Fruit fly (Drosophila melanogaster) whole organism, embryonic: ENCODE data around the gene stv.

Source experiments
- Aef1 ChIP-seq: fragments of 200-800 bp; sonication (Bioruptor generic); IDR thresholded peaks from 3 replicates; pipeline ENCODE4 v1.3.6; 2022; ENCODE audit warnings: missing biosample characterization, missing genetic modification characterization
- C15 ChIP-seq: fragments of 200-800 bp; sonication (Bioruptor generic); IDR thresholded peaks from 3 replicates; pipeline ENCODE4 v1.3.6; 2022; ENCODE audit warnings: missing biosample characterization, missing genetic modification characterization
- CG10979 ChIP-seq: fragments of 200-800 bp; sonication (Bioruptor generic); optimal IDR thresholded peaks from 2 replicates; lab custom pipeline; 2018; ENCODE audit warnings: missing biosample characterization, mild to moderate bottlenecking, missing genetic modification characterization, moderate library complexity
- CG12299 ChIP-seq: fragments of 200-800 bp; sonication (Bioruptor generic); optimal IDR thresholded peaks from 2 replicates; lab custom pipeline; 2018; ENCODE audit warnings: missing biosample characterization, mild to moderate bottlenecking, missing genetic modification characterization
- CG14014 ChIP-seq: fragments of 200-800 bp; sonication (Bioruptor generic); IDR thresholded peaks from 2 replicates; pipeline ENCODE4 v1.3.6; 2022; ENCODE audit warnings: missing biosample characterization, missing genetic modification characterization
- CG16779 ChIP-seq: fragments of 200-800 bp; sonication (Bioruptor generic); IDR thresholded peaks from 2 replicates; pipeline ENCODE4 v1.3.6; 2022; ENCODE audit warnings: missing biosample characterization, missing genetic modification characterization
- CG17385 ChIP-seq: fragments of 200-800 bp; sonication (Bioruptor generic); optimal IDR thresholded peaks from 3 replicates; lab custom pipeline; 2018; ENCODE audit warnings: missing biosample characterization, mild to moderate bottlenecking, missing genetic modification characterization
- CG2129 ChIP-seq: fragments of 200-800 bp; sonication (Bioruptor generic); IDR thresholded peaks from 2 replicates; pipeline ENCODE4 v1.3.6; 2022; ENCODE audit warnings: missing biosample characterization, missing genetic modification characterization; ENCODE audit not compliant: partially characterized antibody
- CG4730 ChIP-seq: fragments of 200-800 bp; sonication (Bioruptor generic); IDR thresholded peaks from 2 replicates; pipeline ENCODE4 v1.3.6; 2022; ENCODE audit warnings: missing biosample characterization, missing genetic modification characterization
- CG6654 ChIP-seq: fragments of 200-800 bp; sonication (Bioruptor generic); optimal IDR thresholded peaks from 2 replicates; lab custom pipeline; 2017; ENCODE audit warnings: missing biosample characterization, mild to moderate bottlenecking, missing genetic modification characterization
- CG6791 ChIP-seq: fragments of 200-800 bp; sonication (Bioruptor generic); IDR thresholded peaks from 3 replicates; pipeline ENCODE4 v1.3.6; 2022; ENCODE audit warnings: missing biosample characterization, missing genetic modification characterization; ENCODE audit not compliant: partially characterized antibody
- CG8359 ChIP-seq: fragments of 200-800 bp; sonication (Bioruptor generic); optimal IDR thresholded peaks from 2 replicates; lab custom pipeline; 2017; ENCODE audit warnings: missing biosample characterization, mild to moderate bottlenecking, missing genetic modification characterization, borderline replicate concordance
- CG8388 ChIP-seq: fragments of 200-800 bp; sonication (Bioruptor generic); optimal IDR thresholded peaks from 2 replicates; lab custom pipeline; 2019; ENCODE audit warnings: missing biosample characterization, mild to moderate bottlenecking, missing genetic modification characterization, moderate library complexity
- CG9609 ChIP-seq: fragments of 200-800 bp; sonication (Bioruptor generic); optimal IDR thresholded peaks from 3 replicates; lab custom pipeline; 2016; ENCODE audit warnings: missing biosample characterization, missing genetic modification characterization
- CG9817 ChIP-seq: fragments of 200-800 bp; sonication (Bioruptor generic); optimal IDR thresholded peaks from 2 replicates; lab custom pipeline; 2018; ENCODE audit warnings: missing biosample characterization, mild to moderate bottlenecking, missing genetic modification characterization, moderate library complexity
- Chrac-16 ChIP-seq: fragments of 200-800 bp; sonication (Bioruptor generic); optimal IDR thresholded peaks from 3 replicates; lab custom pipeline; 2016; ENCODE audit warnings: missing biosample characterization, missing genetic modification characterization
- Dek ChIP-seq: fragments of 200-800 bp; sonication (Bioruptor generic); optimal IDR thresholded peaks from 3 replicates; lab custom pipeline; 2019; ENCODE audit warnings: missing biosample characterization, mild to moderate bottlenecking, missing genetic modification characterization, moderate library complexity
- Dip3 ChIP-seq: fragments of 200-800 bp; sonication (Bioruptor generic); optimal IDR thresholded peaks from 3 replicates; lab custom pipeline; 2016; ENCODE audit warnings: missing biosample characterization, missing genetic modification characterization
- Dp ChIP-seq: fragments of 200-800 bp; sonication (Bioruptor generic); optimal IDR thresholded peaks from 2 replicates; lab custom pipeline; 2018; ENCODE audit warnings: missing biosample characterization, mild to moderate bottlenecking, missing genetic modification characterization, moderate library complexity
- E2f1 ChIP-seq: fragments of 200-800 bp; sonication (Bioruptor generic); IDR thresholded peaks from 2 replicates; pipeline ENCODE4 v1.3.6; 2022; ENCODE audit warnings: missing biosample characterization, missing genetic modification characterization
- HHEX ChIP-seq: fragments of 200-800 bp; sonication (Bioruptor generic); optimal IDR thresholded peaks from 3 replicates; lab custom pipeline; 2017; ENCODE audit warnings: missing biosample characterization, mild to moderate bottlenecking, missing genetic modification characterization, missing genetic modification reagents
- HLHmδ ChIP-seq: fragments of 200-800 bp; sonication (Bioruptor generic); optimal IDR thresholded peaks from 2 replicates; lab custom pipeline; 2018; ENCODE audit warnings: missing biosample characterization, mild to moderate bottlenecking, missing genetic modification characterization, moderate library complexity
- Hr3 ChIP-seq: fragments of 200-800 bp; sonication (Bioruptor generic); optimal IDR thresholded peaks from 3 replicates; lab custom pipeline; 2016; ENCODE audit warnings: missing biosample characterization, missing genetic modification characterization
- Jarid2 ChIP-seq: fragments of 200-800 bp; sonication (Bioruptor generic); optimal IDR thresholded peaks from 3 replicates; lab custom pipeline; 2017; ENCODE audit warnings: mild to moderate bottlenecking, missing biosample characterization, missing genetic modification reagents, missing genetic modification characterization
- Mad ChIP-seq: fragments of 200-800 bp; sonication (Bioruptor generic); optimal IDR thresholded peaks from 2 replicates; lab custom pipeline; 2016; ENCODE audit warnings: missing biosample characterization, missing genetic modification characterization
- Mrtf ChIP-seq: fragments of 200-800 bp; sonication (Bioruptor generic); IDR thresholded peaks from 3 replicates; pipeline ENCODE4 v1.3.6; 2022; ENCODE audit warnings: missing biosample characterization, missing genetic modification characterization
- NK7.1 ChIP-seq: fragments of 200-800 bp; sonication (Bioruptor generic); optimal IDR thresholded peaks from 3 replicates; lab custom pipeline; 2016; ENCODE audit warnings: missing biosample characterization, missing genetic modification characterization
- Sox100B ChIP-seq: fragments of 200-800 bp; sonication (Bioruptor generic); optimal IDR thresholded peaks from 3 replicates; lab custom pipeline; 2018; ENCODE audit warnings: missing biosample characterization, mild to moderate bottlenecking, missing genetic modification characterization
- Trl ChIP-seq, 3 experiments: fragments of >200 bp in 2 of 3; fragments of 200-800 bp in 1 of 3; sonication (Bioruptor generic) in 1 of 3; optimal IDR thresholded peaks; 2 replicates in 1 of 3; 3 replicates in 2 of 3; lab custom pipeline; 2016 to 2017; ENCODE audit warnings: missing biosample characterization in 1 of 3, missing genetic modification characterization in 1 of 3
- Usf ChIP-seq: fragments of 200-800 bp; sonication (Bioruptor generic); optimal IDR thresholded peaks from 2 replicates; lab custom pipeline; 2017; ENCODE audit warnings: missing genotype, missing biosample characterization, missing genetic modification characterization
- ab ChIP-seq: fragments of 200-800 bp; sonication (Bioruptor generic); optimal IDR thresholded peaks from 2 replicates; lab custom pipeline; 2016; ENCODE audit warnings: missing biosample characterization, missing genetic modification characterization
- bowl ChIP-seq: fragments of 200-800 bp; sonication (Bioruptor generic); IDR thresholded peaks from 2 replicates; pipeline ENCODE4 v1.3.6; 2022; ENCODE audit warnings: missing biosample characterization, missing genetic modification characterization
- bsh ChIP-seq, 2 experiments: fragments of 200-800 bp; sonication (Bioruptor generic); optimal IDR thresholded peaks; 2 replicates each; lab custom pipeline; 2017 to 2018; ENCODE audit warnings: mild to moderate bottlenecking in 2 of 2, missing biosample characterization in 2 of 2, missing genetic modification characterization in 2 of 2, moderate library complexity in 1 of 2
- cwo ChIP-seq: fragments of 200-800 bp; sonication (Bioruptor generic); optimal IDR thresholded peaks from 3 replicates; lab custom pipeline; 2017; ENCODE audit warnings: missing biosample characterization, missing genetic modification characterization, mild to moderate bottlenecking, moderate library complexity, missing genetic modification reagents
- dysf ChIP-seq: fragments of 200-800 bp; sonication (Bioruptor generic); IDR thresholded peaks from 3 replicates; pipeline ENCODE4 v1.3.6; 2022; ENCODE audit warnings: missing biosample characterization, missing genetic modification characterization
- eve ChIP-seq, 2 experiments: fragments of >200 bp; optimal IDR thresholded peaks; 2 replicates each; lab custom pipeline; 2017; ENCODE audit warnings: missing biosample characterization in 2 of 2, missing genetic modification characterization in 2 of 2
- ewg ChIP-seq: fragments of 200-800 bp; sonication (Bioruptor generic); optimal IDR thresholded peaks from 3 replicates; lab custom pipeline; 2017; ENCODE audit warnings: mild to moderate bottlenecking, missing biosample characterization, missing genetic modification reagents, missing genetic modification characterization
- eyg ChIP-seq: fragments of 200-800 bp; sonication (Bioruptor generic); optimal IDR thresholded peaks from 3 replicates; lab custom pipeline; 2016; ENCODE audit warnings: missing biosample characterization, missing genetic modification characterization
- gcm2 ChIP-seq: fragments of 200-800 bp; sonication (Bioruptor generic); optimal IDR thresholded peaks from 2 replicates; lab custom pipeline; 2016; ENCODE audit warnings: missing biosample characterization, missing genetic modification characterization
- gsb-n ChIP-seq: fragments of 200-800 bp; sonication (Bioruptor generic); optimal IDR thresholded peaks from 3 replicates; lab custom pipeline; 2018; ENCODE audit warnings: missing biosample characterization, mild to moderate bottlenecking, missing genetic modification characterization
- insv ChIP-seq, 2 experiments: fragments of 200-800 bp; sonication (Bioruptor generic); optimal IDR thresholded peaks; 3 replicates each; lab custom pipeline; 2016 to 2018; ENCODE audit warnings: missing biosample characterization in 2 of 2, missing genetic modification characterization in 2 of 2
- mirr ChIP-seq: fragments of 200-800 bp; sonication (Bioruptor generic); optimal IDR thresholded peaks from 3 replicates; lab custom pipeline; 2018; ENCODE audit warnings: missing biosample characterization, mild to moderate bottlenecking, missing genetic modification characterization
- pzg ChIP-seq: fragments of 200-800 bp; sonication (Bioruptor generic); optimal IDR thresholded peaks from 3 replicates; lab custom pipeline; 2018; ENCODE audit warnings: missing biosample characterization, mild to moderate bottlenecking, missing genetic modification characterization, moderate library complexity
- rib ChIP-seq: fragments of 200-800 bp; sonication (Bioruptor generic); IDR thresholded peaks from 2 replicates; pipeline ENCODE4 v1.3.6; 2022; ENCODE audit warnings: missing biosample characterization, missing genetic modification characterization
- run ChIP-seq: fragments of 200-800 bp; sonication (Bioruptor generic); optimal IDR thresholded peaks from 3 replicates; lab custom pipeline; 2018; ENCODE audit warnings: missing biosample characterization, mild to moderate bottlenecking, missing genetic modification characterization
- sc ChIP-seq, 3 experiments: fragments of >200 bp in 2 of 3; fragments of 200-800 bp in 1 of 3; sonication (Bioruptor generic) in 1 of 3; optimal IDR thresholded peaks; 2 replicates in 2 of 3; 3 replicates in 1 of 3; lab custom pipeline; 2017; ENCODE audit warnings: mild to moderate bottlenecking in 1 of 3, missing biosample characterization in 1 of 3, missing genetic modification characterization in 1 of 3, missing genetic modification reagents in 1 of 3
- slbo ChIP-seq: fragments of 200-800 bp; sonication (Bioruptor generic); IDR thresholded peaks from 2 replicates; pipeline ENCODE4 v1.3.6; 2022; ENCODE audit warnings: missing biosample characterization, missing genetic modification characterization
- sug ChIP-seq: fragments of 200-800 bp; optimal IDR thresholded peaks from 2 replicates; lab custom pipeline; 2019; ENCODE audit warnings: missing biosample characterization, mild to moderate bottlenecking, missing genetic modification characterization, moderate library complexity
- tna ChIP-seq: fragments of 200-800 bp; sonication (Bioruptor generic); IDR thresholded peaks from 2 replicates; pipeline ENCODE4 v1.3.6; 2022; ENCODE audit warnings: missing biosample characterization, missing genetic modification characterization; ENCODE audit not compliant: partially characterized antibody

The stv gene

dm6 chr3L:13513112-13513538 lies 35.8 kb downstream of the stv start, which contains the start of the genes Vps36 and Liprin-beta (continued):
- TF ChIP-seq CG2129 (GFP tag; lab: Robert Waterston, UW), result peak; percentile 95
- TF ChIP-seq CG10979, result peak; percentile 77
- TF ChIP-seq CG9609 (GFP tag; lab: Kevin White, UChicago), result peak; percentile 92
- TF ChIP-seq Aef1 (GFP tag; lab: Robert Waterston, UW), result peak; percentile 93
- peak; percentile 78 for TF ChIP-seq eyg
- peak in 1 of 2 experiments; percentile 66 for TF ChIP-seq eve (GFP tag; optimal IDR thresholded peaks at IDR 0.05; lab: Kevin White, UChicago)
- TF ChIP-seq dysf (GFP tag; lab: Robert Waterston, UW), result peak; percentile 89
- no peak for TF ChIP-seq CG6654
- peak in 1 of 2 experiments; percentile 21 for TF ChIP-seq insv (GFP tag; optimal IDR thresholded peaks at IDR 0.05; lab: Kevin White, UChicago)
- TF ChIP-seq Dip3, result peak; percentile 94
- peak; percentile 86 for TF ChIP-seq CG4730
- TF ChIP-seq ewg (GFP tag; lab: Kevin White, UChicago), result peak; percentile 65
- TF ChIP-seq ab, result peak; percentile 67
- no peak for TF ChIP-seq Sox100B (GFP tag; lab: Kevin White, UChicago)
- peak; percentile 87 for TF ChIP-seq Dek (tag; lab: Kevin White, UChicago)
- TF ChIP-seq Chrac-16 (GFP tag; lab: Kevin White, UChicago), result peak; percentile 94
- TF ChIP-seq CG12299 (tag; lab: Kevin White, UChicago), result peak; percentile 28
- TF ChIP-seq Jarid2 (GFP tag; lab: Kevin White, UChicago), result no peak
- peak; percentile 80 for TF ChIP-seq Mrtf (GFP tag; lab: Robert Waterston, UW)
- peak; percentile 77 for TF ChIP-seq pzg (GFP tag; lab: Kevin White, UChicago)
- peak; percentile 77 for TF ChIP-seq Usf (GFP tag; lab: Kevin White, UChicago)
- TF ChIP-seq CG14014 (GFP tag; lab: Robert Waterston, UW), result peak; percentile 88
- TF ChIP-seq CG6791 (GFP tag; lab: Robert Waterston, UW), result peak; percentile 92
- peak; percentile 93 for TF ChIP-seq CG9817 (tag; lab: Kevin White, UChicago)
- peak; percentile 48; the same call in 1 of the 2 replicates for TF ChIP-seq CG16779 (GFP tag; lab: Robert Waterston, UW)
- peak; percentile 88 for TF ChIP-seq tna
- TF ChIP-seq gcm2, result peak; percentile 52
- TF ChIP-seq HHEX (GFP tag; lab: Kevin White, UChicago), result peak; percentile 66
- peak; percentile 31 for TF ChIP-seq CG8359
- TF ChIP-seq gsb-n (tag; lab: Kevin White, UChicago), result no peak
- peak; percentile 98 for TF ChIP-seq CG17385 (GFP tag; lab: Kevin White, UChicago)
- TF ChIP-seq sc (optimal IDR thresholded peaks at IDR 0.05; lab: Kevin White, UChicago), result no peak
- peak; percentile 66 for TF ChIP-seq sc (GFP tag; optimal IDR thresholded peaks at IDR 0.05; lab: Kevin White, UChicago)
- peak in 1 of 2 experiments; percentile 83 for TF ChIP-seq bsh (GFP tag; optimal IDR thresholded peaks at IDR 0.05; lab: Kevin White, UChicago)
- TF ChIP-seq CG8388 (GFP tag; lab: Kevin White, UChicago), result peak; percentile 77
- peak; percentile 85 for TF ChIP-seq E2f1 (GFP tag; lab: Robert Waterston, UW)
- peak; percentile 37 for TF ChIP-seq cwo (GFP tag; lab: Kevin White, UChicago)
- TF ChIP-seq Mad (GFP tag; lab: Kevin White, UChicago), result peak; percentile 80
- peak; percentile 47 for TF ChIP-seq run
- peak; percentile 76; the same call in 2 of the 3 replicates for TF ChIP-seq C15
- TF ChIP-seq HLHmδ (GFP tag; lab: Kevin White, UChicago), result no peak
- 0 out of 2 replicates have a peak, but pooled peaks have one; percentile 15 for TF ChIP-seq bowl (GFP tag; lab: Robert Waterston, UW)
- TF ChIP-seq sug, result no peak
- TF ChIP-seq Dp (GFP tag; lab: Kevin White, UChicago), result peak; percentile 21
- peak; percentile 97 for TF ChIP-seq slbo (GFP tag; lab: Robert Waterston, UW)
- TF ChIP-seq Trl (optimal IDR thresholded peaks at IDR 0.05; lab: Kevin White, UChicago), result no peak
- peak; percentile 90 for TF ChIP-seq Trl (GFP tag; optimal IDR thresholded peaks at IDR 0.05; lab: Kevin White, UChicago)
- peak; percentile 63 for TF ChIP-seq NK7.1 (GFP tag; lab: Kevin White, UChicago)
- TF ChIP-seq mirr (GFP tag; lab: Kevin White, UChicago), result no peak
- TF ChIP-seq Hr3 (GFP tag; lab: Kevin White, UChicago), result peak; percentile 91
- TF ChIP-seq rib (GFP tag; lab: Robert Waterston, UW), result peak; percentile 54
